Fruit fly (Drosophila melanogaster) whole organism, embryonic: ENCODE results near the gene VhaAC39-1.
A peak's percentile ranks its signal among the peaks of the same experiment; 100 is the strongest.

Experiments used
- Bgb ChIP-seq: fragments of 200-800 bp; sonication (Bioruptor generic); IDR thresholded peaks from 2 replicates; pipeline ENCODE4 v1.3.6; 2022; ENCODE audit warnings: missing biosample characterization, missing genetic modification characterization; ENCODE audit not compliant: partially characterized antibody
- Blimp-1 ChIP-seq: fragments of 200-800 bp; sonication (Bioruptor generic); optimal IDR thresholded peaks from 3 replicates; lab custom pipeline; 2018; ENCODE audit warnings: missing biosample characterization, missing genetic modification characterization, mild to moderate bottlenecking, moderate library complexity, missing genetic modification reagents
- CG10462 ChIP-seq: fragments of 200-800 bp; sonication (Bioruptor generic); optimal IDR thresholded peaks from 2 replicates; lab custom pipeline; 2016; ENCODE audit warnings: missing biosample characterization, missing genetic modification characterization
- CG12155 ChIP-seq: fragments of 200-800 bp; sonication (Bioruptor generic); optimal IDR thresholded peaks from 3 replicates; lab custom pipeline; 2016; ENCODE audit warnings: missing biosample characterization, missing genetic modification characterization
- CG13894 ChIP-seq: fragments of 200-800 bp; sonication (Bioruptor generic); optimal IDR thresholded peaks from 3 replicates; lab custom pipeline; 2018; ENCODE audit warnings: missing biosample characterization, mild to moderate bottlenecking, missing genetic modification characterization, moderate library complexity
- CG14860 ChIP-seq: fragments of 200-800 bp; sonication (Bioruptor generic); IDR thresholded peaks from 3 replicates; pipeline ENCODE4 v1.3.6; 2022; ENCODE audit warnings: missing biosample characterization, missing genetic modification characterization; ENCODE audit not compliant: partially characterized antibody
- CG15479 ChIP-seq: fragments of 200-800 bp; sonication (Bioruptor generic); optimal IDR thresholded peaks from 3 replicates; lab custom pipeline; 2019; ENCODE audit warnings: missing biosample characterization, mild to moderate bottlenecking, missing genetic modification characterization, moderate library complexity
- CG15696 ChIP-seq: fragments of 200-800 bp; sonication (Bioruptor generic); optimal IDR thresholded peaks from 2 replicates; lab custom pipeline; 2019; ENCODE audit warnings: missing biosample characterization, mild to moderate bottlenecking, missing genetic modification characterization, moderate library complexity
- CG16779 ChIP-seq: fragments of 200-800 bp; sonication (Bioruptor generic); IDR thresholded peaks from 2 replicates; pipeline ENCODE4 v1.3.6; 2022; ENCODE audit warnings: missing biosample characterization, missing genetic modification characterization
- CG18764 ChIP-seq: fragments of 200-800 bp; sonication (Bioruptor generic); optimal IDR thresholded peaks from 3 replicates; lab custom pipeline; 2016; ENCODE audit warnings: missing biosample characterization, missing genetic modification characterization
- CG2678 ChIP-seq: fragments of 200-800 bp; sonication (Bioruptor generic); optimal IDR thresholded peaks from 3 replicates; lab custom pipeline; 2019; ENCODE audit warnings: missing biosample characterization, mild to moderate bottlenecking, missing genetic modification characterization, moderate library complexity
- CG3281 ChIP-seq: fragments of 200-800 bp; sonication (Bioruptor generic); optimal IDR thresholded peaks from 3 replicates; lab custom pipeline; 2017; ENCODE audit warnings: missing biosample characterization, mild to moderate bottlenecking, missing genetic modification characterization
- CG33213 ChIP-seq: fragments of 200-800 bp; sonication (Bioruptor generic); optimal IDR thresholded peaks from 3 replicates; lab custom pipeline; 2016; ENCODE audit warnings: missing biosample characterization, missing genetic modification characterization
- CG34422 ChIP-seq: fragments of 200-800 bp; sonication (Bioruptor generic); IDR thresholded peaks from 3 replicates; pipeline ENCODE4 v1.3.6; 2022; ENCODE audit warnings: missing biosample characterization, missing genetic modification characterization
- CG4854 ChIP-seq: fragments of 200-800 bp; sonication (Bioruptor generic); optimal IDR thresholded peaks from 2 replicates; lab custom pipeline; 2016; ENCODE audit warnings: missing biosample characterization, missing genetic modification characterization, inconsistent platforms
- CG5953 ChIP-seq: fragments of 200-800 bp; sonication (Bioruptor generic); IDR thresholded peaks from 2 replicates; pipeline ENCODE4 v1.3.6; 2022; ENCODE audit warnings: missing biosample characterization, missing genetic modification characterization
- CG6689 ChIP-seq: fragments of 200-800 bp; sonication (Bioruptor generic); IDR thresholded peaks from 2 replicates; pipeline ENCODE4 v1.3.6; 2022; ENCODE audit warnings: missing biosample characterization, missing genetic modification characterization
- CG6765 ChIP-seq: fragments of 200-800 bp; sonication (Bioruptor generic); optimal IDR thresholded peaks from 3 replicates; lab custom pipeline; 2017; ENCODE audit warnings: missing biosample characterization, mild to moderate bottlenecking, missing genetic modification characterization
- CG7928 ChIP-seq: fragments of 200-800 bp; sonication (Bioruptor generic); optimal IDR thresholded peaks from 2 replicates; lab custom pipeline; 2017; ENCODE audit warnings: missing biosample characterization, mild to moderate bottlenecking, missing genetic modification characterization
- CG8281 ChIP-seq: fragments of 200-800 bp; sonication (Bioruptor generic); optimal IDR thresholded peaks from 2 replicates; lab custom pipeline; 2018; ENCODE audit warnings: missing biosample characterization, mild to moderate bottlenecking, missing genetic modification characterization, moderate library complexity
- CG8290 ChIP-seq, 3 experiments: fragments of 200-800 bp; sonication (Bioruptor generic); optimal IDR thresholded peaks; 2 replicates each; lab custom pipeline; 2016 to 2019; ENCODE audit warnings: missing biosample characterization in 3 of 3, missing genetic modification characterization in 3 of 3, mild to moderate bottlenecking in 2 of 3, moderate library complexity in 1 of 3
- Camta ChIP-seq: fragments of 200-800 bp; sonication (Bioruptor generic); optimal IDR thresholded peaks from 2 replicates; lab custom pipeline; 2016; ENCODE audit warnings: missing biosample characterization, missing genetic modification characterization
- CkIIα-i1 ChIP-seq: fragments of 200-800 bp; sonication (Bioruptor generic); IDR thresholded peaks from 2 replicates; pipeline ENCODE4 v1.3.6; 2022; ENCODE audit warnings: missing biosample characterization, missing genetic modification characterization
- Med ChIP-seq: fragments of 200-800 bp; sonication (Bioruptor generic); peaks from one replicate; lab custom pipeline; 2016; ENCODE audit warnings: missing biosample characterization, missing genetic modification characterization, mild to moderate bottlenecking, inconsistent platforms, moderate library complexity
- Oli ChIP-seq: fragments of 200-800 bp; sonication (Bioruptor generic); optimal IDR thresholded peaks from 2 replicates; lab custom pipeline; 2018; ENCODE audit warnings: missing biosample characterization, mild to moderate bottlenecking, missing genetic modification characterization, moderate library complexity
- PHDP ChIP-seq: fragments of 200-800 bp; sonication (Bioruptor generic); optimal IDR thresholded peaks from 3 replicates; lab custom pipeline; 2018; ENCODE audit warnings: missing biosample characterization, mild to moderate bottlenecking, missing genetic modification characterization, moderate library complexity
- Six4 ChIP-seq: fragments of 200-800 bp; sonication (Bioruptor generic); optimal IDR thresholded peaks from 2 replicates; lab custom pipeline; 2016; ENCODE audit warnings: missing biosample characterization, missing genetic modification characterization
- Taf1 ChIP-seq: fragments of 200-800 bp; sonication (Bioruptor generic); IDR thresholded peaks from 2 replicates; pipeline ENCODE4 v1.3.6; 2022; ENCODE audit warnings: missing biosample characterization, missing genetic modification characterization
- bbx ChIP-seq: fragments of 200-800 bp; sonication (Bioruptor generic); IDR thresholded peaks from 2 replicates; pipeline ENCODE4 v1.3.6; 2022; ENCODE audit warnings: missing biosample characterization, missing genetic modification characterization; ENCODE audit not compliant: partially characterized antibody
- crol ChIP-seq: fragments of 200-800 bp; sonication (Bioruptor generic); IDR thresholded peaks from 2 replicates; pipeline ENCODE4 v1.3.6; 2022; ENCODE audit warnings: missing biosample characterization, missing genetic modification characterization
- crp ChIP-seq, 2 experiments: fragments of 200-800 bp; sonication (Bioruptor generic); optimal IDR thresholded peaks; 2 replicates in 1 of 2; 3 replicates in 1 of 2; lab custom pipeline; 2017; ENCODE audit warnings: missing biosample characterization in 2 of 2, missing genetic modification characterization in 2 of 2, mild to moderate bottlenecking in 1 of 2, moderate library complexity in 1 of 2
- dysf ChIP-seq: fragments of 200-800 bp; sonication (Bioruptor generic); IDR thresholded peaks from 3 replicates; pipeline ENCODE4 v1.3.6; 2022; ENCODE audit warnings: missing biosample characterization, missing genetic modification characterization
- exex ChIP-seq: fragments of 200-800 bp; sonication (Bioruptor generic); optimal IDR thresholded peaks from 4 replicates; lab custom pipeline; 2018; ENCODE audit warnings: missing biosample characterization, mild to moderate bottlenecking, missing genetic modification characterization, moderate library complexity
- grau ChIP-seq: fragments of 200-800 bp; optimal IDR thresholded peaks from 3 replicates; lab custom pipeline; 2019; ENCODE audit warnings: missing biosample characterization, mild to moderate bottlenecking, missing genetic modification characterization, moderate library complexity
- grn ChIP-seq: fragments of 200-800 bp; sonication (Bioruptor generic); optimal IDR thresholded peaks from 3 replicates; lab custom pipeline; 2017; ENCODE audit warnings: missing biosample characterization, missing genetic modification characterization
- ken ChIP-seq: fragments of 200-800 bp; sonication (Bioruptor generic); IDR thresholded peaks from 3 replicates; pipeline ENCODE4 v1.3.6; 2022; ENCODE audit warnings: missing biosample characterization, missing genetic modification characterization
- lbe ChIP-seq: fragments of 200-800 bp; sonication (Bioruptor generic); optimal IDR thresholded peaks from 2 replicates; lab custom pipeline; 2016; ENCODE audit warnings: missing biosample characterization, mild to moderate bottlenecking, missing genetic modification characterization
- mirr ChIP-seq: fragments of 200-800 bp; sonication (Bioruptor generic); optimal IDR thresholded peaks from 3 replicates; lab custom pipeline; 2018; ENCODE audit warnings: missing biosample characterization, mild to moderate bottlenecking, missing genetic modification characterization
- mld ChIP-seq: fragments of 200-800 bp; sonication (Bioruptor generic); IDR thresholded peaks from 3 replicates; pipeline ENCODE4 v1.3.6; 2022; ENCODE audit warnings: missing biosample characterization, missing genetic modification characterization; ENCODE audit not compliant: partially characterized antibody
- otp ChIP-seq: fragments of 200-800 bp; sonication (Bioruptor generic); IDR thresholded peaks from 3 replicates; pipeline ENCODE4, ENCODE4 v1.3.6; 2022; ENCODE audit warnings: missing biosample characterization, missing genetic modification characterization
- pho ChIP-seq: fragments of 200-800 bp; sonication (Bioruptor generic); optimal IDR thresholded peaks from 2 replicates; lab custom pipeline; 2016; ENCODE audit warnings: missing biosample characterization, missing genetic modification characterization
- pzg ChIP-seq: fragments of 200-800 bp; sonication (Bioruptor generic); optimal IDR thresholded peaks from 3 replicates; lab custom pipeline; 2018; ENCODE audit warnings: missing biosample characterization, mild to moderate bottlenecking, missing genetic modification characterization, moderate library complexity
- sens ChIP-seq: fragments of 200-800 bp; sonication (Bioruptor generic); peaks from one replicate; lab custom pipeline; 2016; ENCODE audit warnings: missing biosample characterization, missing genetic modification characterization
- sob ChIP-seq: fragments of 200-800 bp; sonication (Bioruptor generic); IDR thresholded peaks from 2 replicates; pipeline ENCODE4 v1.3.6; 2022; ENCODE audit warnings: missing biosample characterization, missing genetic modification characterization
- sug ChIP-seq: fragments of 200-800 bp; optimal IDR thresholded peaks from 2 replicates; lab custom pipeline; 2019; ENCODE audit warnings: missing biosample characterization, mild to moderate bottlenecking, missing genetic modification characterization, moderate library complexity
- zfh1 ChIP-seq: fragments of 200-800 bp; sonication (Bioruptor generic); IDR thresholded peaks from 3 replicates; pipeline ENCODE4 v1.3.6; 2022; ENCODE audit warnings: missing biosample characterization, missing genetic modification characterization

VhaAC39-1 gene

dm6 chrX:3871889-3872409 is 8.6 kb upstream of the VhaAC39-1 start, which contains the start of gene yin (continued):
- peak; percentile 34; the same call in 1 of the 2 replicates for TF ChIP-seq bbx (GFP tag; lab: Robert Waterston, UW)
- no peak for TF ChIP-seq Six4 (GFP tag; lab: Kevin White, UChicago)
- peak; percentile 66 for TF ChIP-seq CG15479
- peak; percentile 42 for TF ChIP-seq CG12155 (GFP tag; lab: Kevin White, UChicago)
- TF ChIP-seq sob = no peak
- TF ChIP-seq Med (GFP tag; lab: Kevin White, UChicago) = peak; percentile 76
- peak; percentile 58; the same call in 1 of the 2 replicates for TF ChIP-seq crol (GFP tag; lab: Robert Waterston, UW)

dm6 chrX:3874452-3874851 is 6.1 kb upstream of the VhaAC39-1 start:
- TF ChIP-seq CG8281 (tag; lab: Kevin White, UChicago) = peak; percentile 63
- peak; percentile 63 for TF ChIP-seq Blimp-1
- no peak for TF ChIP-seq lbe (GFP tag; lab: Kevin White, UChicago)
- TF ChIP-seq CG7928 (GFP tag; lab: Kevin White, UChicago) = no peak
- TF ChIP-seq CG5953 (GFP tag; lab: Robert Waterston, UW) = no peak

dm6 chrX:3874949-3875348 is 5.6 kb upstream of the VhaAC39-1 start:
- peak; percentile 40 for TF ChIP-seq Med (GFP tag; lab: Kevin White, UChicago)
- TF ChIP-seq mld (GFP tag; lab: Robert Waterston, UW) = no peak
- no peak for TF ChIP-seq CG15479
- TF ChIP-seq lbe (GFP tag; lab: Kevin White, UChicago) = no peak
- TF ChIP-seq CG14860 (GFP tag; lab: Robert Waterston, UW) = no peak
- no peak for TF ChIP-seq CG18764 (GFP tag; lab: Kevin White, UChicago)
- TF ChIP-seq CG33213 (GFP tag; lab: Kevin White, UChicago) = no peak
- TF ChIP-seq ken = no peak
- TF ChIP-seq CG34422 (GFP tag; lab: Robert Waterston, UW) = no peak
- TF ChIP-seq mirr (GFP tag; lab: Kevin White, UChicago) = peak; percentile 57
- TF ChIP-seq CG6689 (GFP tag; lab: Robert Waterston, UW) = no peak
- TF ChIP-seq otp = no peak
- TF ChIP-seq CG3281 (GFP tag; lab: Kevin White, UChicago) = no peak
- no peak for TF ChIP-seq CG16779
- TF ChIP-seq CG8290 (GFP tag; optimal IDR thresholded peaks at IDR 0.05; lab: Kevin White, UChicago) = no peak
- TF ChIP-seq CG8290 (tag; optimal IDR thresholded peaks at IDR 0.05; lab: Kevin White, UChicago) = peak in 1 of 2 experiments; percentile 36
- TF ChIP-seq Taf1 = no peak
- no peak for TF ChIP-seq sob
- no peak for TF ChIP-seq pho
- no peak for TF ChIP-seq dysf
- no peak for TF ChIP-seq CkIIα-i1 (GFP tag; lab: Robert Waterston, UW)
- peak; percentile 2 for TF ChIP-seq grau (tag; lab: Kevin White, UChicago)
- no peak for TF ChIP-seq zfh1 (GFP tag; lab: Robert Waterston, UW)
- no peak for TF ChIP-seq CG4854 (GFP tag; lab: Kevin White, UChicago)
- TF ChIP-seq Camta (GFP tag; lab: Kevin White, UChicago) = no peak
- TF ChIP-seq CG6765 (GFP tag; lab: Kevin White, UChicago) = no peak
- peak; percentile 84 for TF ChIP-seq exex (tag; lab: Kevin White, UChicago)
- no peak for TF ChIP-seq CG15696 (tag; lab: Kevin White, UChicago)
- TF ChIP-seq grn = peak; percentile 26
- no peak for TF ChIP-seq Bgb
- no peak for TF ChIP-seq CG10462 (GFP tag; lab: Kevin White, UChicago)
- TF ChIP-seq CG13894 (tag; lab: Kevin White, UChicago) = peak; percentile 20
- TF ChIP-seq Oli = no peak
- TF ChIP-seq crp (GFP tag; optimal IDR thresholded peaks at IDR 0.05; lab: Kevin White, UChicago) = no peak
- no peak for TF ChIP-seq pzg (GFP tag; lab: Kevin White, UChicago)
- TF ChIP-seq PHDP (tag; lab: Kevin White, UChicago) = peak; percentile 3
- peak; percentile 23 for TF ChIP-seq CG2678 (tag; lab: Kevin White, UChicago)
- peak; percentile 58 for TF ChIP-seq sug (tag; lab: Kevin White, UChicago)
- no peak for TF ChIP-seq sens (GFP tag; lab: Kevin White, UChicago)
